Worm (Caenorhabditis elegans) whole organism, early embryonic: ENCODE data around the gene T25D1.2.

Experiments
- B0310.2 ChIP-seq: sonication (generic microtip); optimal IDR thresholded peaks from 2 replicates; lab custom pipeline; 2016; ENCODE audit warnings: mild to moderate bottlenecking, missing genetic modification characterization, missing compliant biosample characterization
- ama-1 ChIP-seq: fragments of 150-350 bp; optimal IDR thresholded peaks from 2 replicates; lab custom pipeline; 2014
- flt-1 ChIP-seq: fragments of 200-800 bp; sonication (Bioruptor generic); IDR thresholded peaks from 2 replicates; pipeline ENCODE4 v1.3.6; 2022; ENCODE audit warnings: missing genetic modification characterization, missing compliant biosample characterization
- hmbx-1 ChIP-seq: sonication (generic microtip); optimal IDR thresholded peaks from 2 replicates; lab custom pipeline; 2016; ENCODE audit warnings: mild to moderate bottlenecking, missing genetic modification characterization, missing compliant biosample characterization

- TF ChIP-seq hmbx-1 = no peak
- no peak for TF ChIP-seq flt-1
- no peak for TF ChIP-seq ama-1 (lab: Kevin White, UChicago)
- TF ChIP-seq B0310.2 (tag; lab: Kevin White, UChicago) = no peak
Measured at ce11 chrX:16545641-16546040, 30.3 kb downstream of the T25D1.2 start.
